Fruit fly (Drosophila melanogaster) whole organism, wandering third instar larva: ENCODE measurements around the gene CG42650.

ENCODE experiments used
- Hr78 ChIP-seq: fragments of >200 bp; optimal IDR thresholded peaks from 2 replicates; lab custom pipeline; 2017; ENCODE audit warnings: missing biosample characterization, missing genetic modification characterization
- Myc ChIP-seq: fragments of >200 bp; optimal IDR thresholded peaks from 2 replicates; lab custom pipeline; 2017
- br ChIP-seq: fragments of 200-800 bp; sonication (Bioruptor generic); optimal IDR thresholded peaks from 2 replicates; lab custom pipeline; 2016; ENCODE audit warnings: missing biosample characterization, missing genetic modification characterization
- lola ChIP-seq: fragments of >200 bp; optimal IDR thresholded peaks from 2 replicates; lab custom pipeline; 2017; ENCODE audit warnings: missing biosample characterization, missing genetic modification characterization

- no peak for TF ChIP-seq Myc (lab: Kevin White, UChicago)
- TF ChIP-seq Hr78, result no peak
- TF ChIP-seq br (GFP tag; lab: Kevin White, UChicago), result no peak
- no peak for TF ChIP-seq lola (GFP tag; lab: Kevin White, UChicago)
Observed at dm6 chr3R:7406569-7406968, 15.4 kb downstream of the CG42650 start, which contains the start of gene Ir84a.
